Fruit fly (Drosophila melanogaster): ENCODE measurements around the gene CG3942.
A peak's percentile ranks its signal among the peaks of the same experiment; 100 is the strongest.

dm6 chr3R:12288580-12289299 lies 34.8 kb downstream of the CG3942 start:
- TF ChIP-seq EcR (GFP tag; optimal IDR thresholded peaks at IDR 0.05), result no peak
- peak; percentile 32 for TF ChIP-seq CG8301 (tag; optimal IDR thresholded peaks at IDR 0.05)
- TF ChIP-seq gl (tag; optimal IDR thresholded peaks at IDR 0.05), result no peak
- TF ChIP-seq CG32121 (GFP tag; IDR thresholded peaks at IDR 0.05), result no peak
- peak; percentile 57 for TF ChIP-seq CG13204 (GFP tag; optimal IDR thresholded peaks at IDR 0.05)
- TF ChIP-seq fd96Ca (GFP tag; IDR thresholded peaks at IDR 0.05), result 0 out of 3 replicates have a peak, but pooled peaks have one; percentile 19
- TF ChIP-seq rn (GFP tag; IDR thresholded peaks at IDR 0.05), result no peak
- TF ChIP-seq Pif1B (GFP tag; optimal IDR thresholded peaks at IDR 0.05), result no peak
- no peak for TF ChIP-seq CG34367 (tag; optimal IDR thresholded peaks at IDR 0.05)
- TF ChIP-seq CG8159 (tag; optimal IDR thresholded peaks at IDR 0.05), result peak; percentile 54
- peak; percentile 41 for TF ChIP-seq CG9948 (tag; optimal IDR thresholded peaks at IDR 0.05)
